Worm (Caenorhabditis elegans) whole organism, L4 larva: ENCODE results near the gene srh-17.
A peak's percentile ranks its signal among the peaks of the same experiment; 100 is the strongest.

Source experiments
- R02D3.7 ChIP-seq: fragments of 150-350 bp; sonication (generic microtip); optimal IDR thresholded peaks from 3 replicates; lab custom pipeline; 2014; ENCODE audit warnings: missing biosample characterization, missing genetic modification characterization
- Y105C5A.15 ChIP-seq: fragments of 200-800 bp; sonication (Bioruptor generic); IDR thresholded peaks from 2 replicates; pipeline ENCODE4 v1.3.6; 2022; ENCODE audit warnings: missing genetic modification characterization, missing compliant biosample characterization
- Y48G9A.11 ChIP-seq: fragments of 200-800 bp; sonication (Bioruptor generic); IDR thresholded peaks from 2 replicates; pipeline ENCODE4 v1.3.6; 2022; ENCODE audit warnings: missing genetic modification reagents, missing genetic modification characterization, missing compliant biosample characterization
- Y5F2A.4 ChIP-seq: fragments of 200-800 bp; sonication (Bioruptor generic); optimal IDR thresholded peaks from 2 replicates; lab custom pipeline; 2018; ENCODE audit warnings: mild to moderate bottlenecking, missing genetic modification characterization, missing compliant biosample characterization
- aha-1 ChIP-seq: fragments of 150-350 bp; peaks from one replicate; lab custom pipeline; 2014; ENCODE audit warnings: missing biosample characterization, missing genetic modification characterization
- attf-4 ChIP-seq: sonication (generic microtip); optimal IDR thresholded peaks from 3 replicates; lab custom pipeline; 2017; ENCODE audit warnings: missing biosample characterization, missing genetic modification characterization
- ceh-28 ChIP-seq: fragments of 150-350 bp; optimal IDR thresholded peaks from 2 replicates; lab custom pipeline; 2014; ENCODE audit warnings: missing biosample characterization, missing genetic modification reagents, missing genetic modification characterization
- ceh-32 ChIP-seq: sonication (generic microtip); optimal IDR thresholded peaks from 2 replicates; lab custom pipeline; 2016; ENCODE audit warnings: mild to moderate bottlenecking, missing genetic modification characterization, missing compliant biosample characterization; ENCODE audit not compliant: poor library complexity
- ceh-82 ChIP-seq: sonication (generic microtip); optimal IDR thresholded peaks from 2 replicates; lab custom pipeline; 2017; ENCODE audit warnings: missing biosample characterization, missing genetic modification characterization
- cey-2 ChIP-seq: sonication (generic microtip); optimal IDR thresholded peaks from 3 replicates; lab custom pipeline; 2017; ENCODE audit warnings: missing genetic modification characterization, mild to moderate bottlenecking, missing compliant biosample characterization, antibody characterized with exemption, borderline replicate concordance; ENCODE audit not compliant: insufficient read depth
- egl-27 ChIP-seq: sonication (generic microtip); optimal IDR thresholded peaks from 3 replicates; lab custom pipeline; 2017; ENCODE audit warnings: missing biosample characterization, missing genetic modification reagents, missing genetic modification characterization
- fos-1 ChIP-seq: fragments of 150-350 bp; optimal IDR thresholded peaks from 2 replicates; lab custom pipeline; 2014; ENCODE audit warnings: missing biosample characterization, missing genetic modification characterization
- gei-8 ChIP-seq: fragments of 200-800 bp; sonication (Bioruptor generic); optimal IDR thresholded peaks from 2 replicates; lab custom pipeline; 2018; ENCODE audit warnings: mild to moderate bottlenecking, missing genetic modification characterization, missing compliant biosample characterization
- hif-1 ChIP-seq, 2 experiments: sonication (generic microtip); optimal IDR thresholded peaks; 2 replicates each; lab custom pipeline; 2016 to 2017; ENCODE audit warnings: missing compliant biosample characterization in 2 of 2, missing genetic modification characterization in 2 of 2, missing genetic modification reagents in 2 of 2, missing genotype in 2 of 2, mild to moderate bottlenecking in 1 of 2
- hlh-30 ChIP-seq: sonication (generic microtip); optimal IDR thresholded peaks from 2 replicates; lab custom pipeline; 2017; ENCODE audit warnings: antibody characterized with exemption, mild to moderate bottlenecking, missing genetic modification characterization, missing compliant biosample characterization; ENCODE audit not compliant: insufficient read depth
- jun-1 ChIP-seq: fragments of 150-350 bp; optimal IDR thresholded peaks from 2 replicates; lab custom pipeline; 2014; ENCODE audit warnings: missing biosample characterization, missing genetic modification reagents, missing genetic modification characterization
- lin-1 ChIP-seq: fragments of 200-800 bp; sonication (Bioruptor generic); IDR thresholded peaks from 2 replicates; pipeline ENCODE4 v1.3.6; 2022; ENCODE audit warnings: missing genetic modification reagents, missing genetic modification characterization, missing compliant biosample characterization
- lin-29 ChIP-seq: fragments of 200-800 bp; sonication (Bioruptor generic); IDR thresholded peaks from 2 replicates; pipeline ENCODE4 v1.3.6; 2022; ENCODE audit warnings: missing genetic modification reagents, missing genetic modification characterization, missing compliant biosample characterization
- lsy-2 ChIP-seq, 2 experiments: fragments of 150-350 bp in 1 of 2; sonication (generic microtip) in 1 of 2; optimal IDR thresholded peaks; 2 replicates each; lab custom pipeline; 2014 to 2017; ENCODE audit warnings: missing biosample characterization in 2 of 2, missing genetic modification characterization in 2 of 2
- madf-5 ChIP-seq, 2 experiments: fragments of 200-800 bp; sonication (Bioruptor generic); IDR thresholded peaks; 2 replicates each; pipeline ENCODE4 v1.3.6; 2022; ENCODE audit warnings: missing compliant biosample characterization in 2 of 2, missing genetic modification characterization in 2 of 2
- mep-1 ChIP-seq: fragments of 150-350 bp; sonication (generic microtip); optimal IDR thresholded peaks from 3 replicates; lab custom pipeline; 2014; ENCODE audit warnings: missing biosample characterization, missing genetic modification characterization
- mxl-2 ChIP-seq: fragments of 200-800 bp; sonication (Bioruptor generic); conservative IDR thresholded peaks from 2 replicates; pipeline ENCODE4 v1.3.6; 2022; ENCODE audit warnings: missing genetic modification reagents, missing genetic modification characterization, missing compliant biosample characterization
- nhr-11 ChIP-seq: fragments of 150-350 bp; optimal IDR thresholded peaks from 2 replicates; lab custom pipeline; 2014; ENCODE audit warnings: missing biosample characterization, missing genetic modification characterization
- nhr-25 ChIP-seq: sonication (generic microtip); optimal IDR thresholded peaks from 2 replicates; lab custom pipeline; 2017; ENCODE audit warnings: missing genetic modification characterization, mild to moderate bottlenecking, missing compliant biosample characterization, antibody characterized with exemption, moderate library complexity, borderline replicate concordance; ENCODE audit not compliant: insufficient read depth
- nhr-48 ChIP-seq: sonication (generic microtip); optimal IDR thresholded peaks from 2 replicates; lab custom pipeline; 2016; ENCODE audit warnings: mild to moderate bottlenecking, missing genetic modification characterization, missing compliant biosample characterization
- nhr-76 ChIP-seq: fragments of 150-350 bp; optimal IDR thresholded peaks from 2 replicates; lab custom pipeline; 2014; ENCODE audit warnings: missing biosample characterization, missing genetic modification characterization
- nhr-77 ChIP-seq: fragments of 150-350 bp; optimal IDR thresholded peaks from 2 replicates; lab custom pipeline; 2014; ENCODE audit warnings: missing biosample characterization, missing genetic modification characterization
- pqm-1 ChIP-seq: sonication (generic microtip); optimal IDR thresholded peaks from 2 replicates; lab custom pipeline; 2017; ENCODE audit warnings: missing biosample characterization, missing genetic modification characterization
- saeg-2 ChIP-seq: fragments of 200-800 bp; sonication (Bioruptor generic); IDR thresholded peaks from 2 replicates; pipeline ENCODE4 v1.3.6; 2022; ENCODE audit warnings: missing genetic modification reagents, missing genetic modification characterization, missing compliant biosample characterization
- set-16 ChIP-seq: fragments of 200-800 bp; sonication (Bioruptor generic); IDR thresholded peaks from 2 replicates; pipeline ENCODE4 v1.3.6; 2022; ENCODE audit warnings: missing genetic modification reagents, missing genetic modification characterization, missing compliant biosample characterization
- spr-1 ChIP-seq: sonication (generic microtip); optimal IDR thresholded peaks from 2 replicates; lab custom pipeline; 2016; ENCODE audit warnings: mild to moderate bottlenecking, missing genetic modification characterization, missing compliant biosample characterization
- unc-62 ChIP-seq, 3 experiments: fragments of 150-350 bp in 1 of 3; sonication (generic microtip); optimal IDR thresholded peaks in 2 of 3; peaks in 1 of 3; 1 replicate in 1 of 3; 2 replicates in 2 of 3; lab custom pipeline; 2014 to 2017; ENCODE audit warnings: missing biosample characterization in 3 of 3, missing genetic modification characterization in 3 of 3, missing genetic modification reagents in 3 of 3, missing genotype in 1 of 3
- zag-1 ChIP-seq: fragments of 150-350 bp; optimal IDR thresholded peaks from 2 replicates; lab custom pipeline; 2014; ENCODE audit warnings: missing biosample characterization, missing genetic modification characterization
- zfp-2 ChIP-seq: sonication (generic microtip); optimal IDR thresholded peaks from 2 replicates; lab custom pipeline; 2016; ENCODE audit warnings: mild to moderate bottlenecking, missing genetic modification characterization, missing compliant biosample characterization
- zfp-3 ChIP-seq: fragments of 200-800 bp; sonication (Bioruptor generic); conservative IDR thresholded peaks from 2 replicates; pipeline ENCODE4 v1.3.6; 2022; ENCODE audit warnings: missing genetic modification reagents, missing genetic modification characterization, missing compliant biosample characterization

srh-17 gene

DNA sequence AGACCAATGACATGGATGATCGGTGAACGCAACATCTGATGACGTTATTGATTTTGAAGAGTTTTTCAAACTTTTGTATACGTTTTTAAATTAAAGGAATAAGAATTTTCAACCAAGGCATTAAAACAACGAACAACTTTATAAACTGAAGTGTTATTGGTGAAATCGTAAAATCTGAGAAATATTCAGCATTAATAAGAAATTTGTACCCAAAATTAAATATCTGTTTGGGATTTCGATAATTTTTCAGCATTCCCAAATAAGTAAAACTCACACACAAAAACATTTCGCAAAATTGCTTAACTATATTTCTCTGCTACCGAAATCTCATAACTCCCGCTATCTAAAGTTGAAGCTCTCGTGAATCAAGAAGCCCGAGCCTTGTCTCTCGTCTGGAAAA is 1.5 kb upstream of the srh-17 start:
- TF ChIP-seq unc-62 (GFP tag; optimal IDR thresholded peaks at IDR 0.05 in 1 of 2; lab: Kevin White, UChicago) (peak in 1 of 2 experiments; percentile 90), unc-62 (tag; optimal IDR thresholded peaks at IDR 0.05; lab: Kevin White, UChicago) (no peak), madf-5 (GFP tag; IDR thresholded peaks at IDR 0.05; lab: Robert Waterston, UW) (no peak)
- TF ChIP-seq, all 104 proteins: peak for 1

DNA sequence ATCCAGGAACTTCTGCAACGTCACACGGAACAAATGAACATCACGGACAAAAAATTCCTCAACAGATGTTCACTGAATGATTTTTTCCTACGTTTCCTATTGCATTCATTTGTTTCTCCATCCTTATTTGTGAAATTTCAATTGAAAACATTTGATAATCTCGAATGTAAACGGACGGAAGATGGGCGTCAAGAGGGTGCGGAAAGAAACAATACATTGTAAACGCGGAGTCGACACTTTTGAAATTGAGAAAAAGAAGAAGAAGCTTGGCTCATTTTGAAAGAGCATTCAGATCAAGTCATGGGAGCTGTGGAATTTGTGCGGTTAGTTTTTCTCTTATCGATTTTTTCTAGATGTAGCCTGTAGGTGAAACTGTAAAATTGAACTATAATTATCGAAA is 1.9 kb downstream of the srh-17 start, which contains the start of gene C47E8.9:
Gene C47E8.9 (plus strand): TSS at position 301 of the 400 bp plus-strand sequence.
- TF ChIP-seq mep-1 (tag; lab: Kevin White, UChicago) (no peak), ceh-32 (no peak), hif-1 (tag; optimal IDR thresholded peaks at IDR 0.05; lab: Kevin White, UChicago) (no peak), nhr-25 (no peak), zfp-3 (GFP tag; lab: Robert Waterston, UW) (no peak), madf-5 (GFP tag; IDR thresholded peaks at IDR 0.05; lab: Robert Waterston, UW) (no peak), nhr-11 (tag; lab: Kevin White, UChicago) (no peak), zag-1 (no peak), set-16 (GFP tag; lab: Robert Waterston, UW) (no peak), R02D3.7 (no peak), nhr-77 (tag; lab: Kevin White, UChicago) (no peak), Y5F2A.4 (GFP tag; lab: Kevin White, UChicago) (no peak), mxl-2 (GFP tag; lab: Robert Waterston, UW) (no peak), gei-8 (GFP tag; lab: Kevin White, UChicago) (no peak), saeg-2 (GFP tag; lab: Robert Waterston, UW) (no peak), zfp-2 (no peak), attf-4 (tag; lab: Kevin White, UChicago) (no peak)

DNA sequence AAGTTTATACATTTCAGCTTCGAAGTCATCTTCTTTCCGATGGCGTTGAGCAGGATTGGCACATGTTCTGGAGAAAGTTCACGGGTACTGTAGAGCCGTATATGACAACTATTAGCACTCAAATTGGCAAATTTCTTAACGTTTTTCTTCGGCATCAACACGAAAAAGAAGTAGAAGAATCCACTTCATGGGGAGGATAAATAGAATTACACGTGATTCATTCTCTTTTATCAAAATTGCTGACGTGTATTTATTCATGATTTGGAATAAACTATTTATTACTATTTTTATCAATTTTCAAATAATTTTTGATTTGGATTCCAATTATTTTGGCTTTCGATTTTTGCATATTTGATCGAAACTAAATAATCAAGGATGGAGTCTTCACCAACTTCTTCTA is 4.6 kb downstream of the srh-17 start, which contains the start of gene C47E8.1:
Gene C47E8.1 (plus strand): TSS at position 301 of the 400 bp plus-strand sequence.
- no peak for TF ChIP-seq cey-2 (tag; lab: Kevin White, UChicago)
- no peak for TF ChIP-seq R02D3.7
- TF ChIP-seq, all 104 proteins: peak for 0

DNA sequence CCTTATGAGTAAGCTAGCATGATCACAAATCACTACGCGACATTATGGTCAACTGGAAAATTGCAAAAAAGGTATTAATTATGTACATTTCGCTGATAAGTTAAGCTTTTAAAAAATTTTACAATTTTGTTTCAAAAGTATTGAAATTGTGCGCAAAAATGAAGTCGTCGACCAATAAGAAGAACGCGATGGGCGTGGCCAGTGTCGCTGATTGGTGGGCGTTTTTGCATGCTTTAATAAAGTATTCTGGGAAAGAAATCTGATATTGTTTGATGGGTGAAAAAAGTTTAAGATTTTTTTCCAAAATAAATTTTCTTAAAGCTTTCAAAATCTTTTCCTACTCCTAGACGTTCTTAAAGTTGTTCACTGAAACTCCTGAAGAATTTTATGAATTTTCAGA is 17.2 kb downstream of the srh-17 start:
- no peak for TF ChIP-seq lin-1 (GFP tag; lab: Robert Waterston, UW)
- TF ChIP-seq lin-29 (GFP tag; lab: Robert Waterston, UW): no peak
- TF ChIP-seq aha-1 (tag; lab: Kevin White, UChicago): no peak

DNA sequence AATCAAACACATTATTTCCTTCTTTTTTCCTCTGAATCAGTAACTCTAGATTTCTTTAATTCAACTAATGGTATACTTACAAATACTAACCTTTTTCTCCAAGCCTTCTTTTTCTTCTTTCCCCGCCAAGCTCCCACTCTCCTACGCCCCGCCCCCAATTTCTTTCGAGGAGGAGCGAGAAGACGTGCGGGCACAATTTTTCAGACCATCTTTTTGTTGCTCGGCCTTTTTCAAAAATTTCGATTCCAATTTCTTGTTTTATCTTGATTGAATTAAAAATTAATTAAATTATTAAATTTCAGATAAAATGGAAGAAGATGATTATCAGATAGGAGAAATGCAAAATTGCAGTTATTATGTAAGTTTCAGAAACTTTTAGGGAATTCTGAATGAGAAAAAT is 18.9 kb downstream of the srh-17 start, which contains the start of gene C47E8.3:
Gene C47E8.3 (plus strand): TSS at position 301 of the 400 bp plus-strand sequence.
- TF ChIP-seq fos-1 (no peak), aha-1 (tag; lab: Kevin White, UChicago) (peak; percentile 22)

DNA sequence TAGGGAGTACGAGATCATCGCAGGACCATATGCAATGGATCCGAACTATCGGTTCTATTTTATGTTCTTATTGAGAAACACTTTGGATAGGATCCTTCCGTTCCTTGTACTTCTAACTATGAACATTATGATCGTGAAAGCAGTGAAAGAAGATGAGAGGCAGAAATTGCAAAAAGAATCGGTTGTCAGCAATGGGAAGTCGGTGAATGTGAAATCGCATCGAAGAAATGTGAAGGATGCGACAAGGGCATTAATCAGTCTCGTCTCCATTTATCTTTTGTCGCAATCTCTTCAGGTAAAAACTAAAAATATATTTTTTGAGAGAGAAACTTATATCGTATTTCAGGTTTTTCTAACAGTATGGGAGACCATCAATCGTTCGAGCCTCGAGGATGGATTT is 21.8 kb downstream of the srh-17 start:
- peak; percentile 15 for TF ChIP-seq aha-1 (tag; lab: Kevin White, UChicago)
- TF ChIP-seq nhr-25: peak; percentile 8
- peak in 1 of 2 experiments; percentile 5 for TF ChIP-seq lsy-2 (tag; optimal IDR thresholded peaks at IDR 0.05; lab: Kevin White, UChicago)
- TF ChIP-seq unc-62 (GFP tag; optimal IDR thresholded peaks at IDR 0.05 in 1 of 2; lab: Kevin White, UChicago): peak in 1 of 2 experiments; percentile 55
- TF ChIP-seq unc-62 (tag; optimal IDR thresholded peaks at IDR 0.05; lab: Kevin White, UChicago): no peak
- TF ChIP-seq gei-8 (GFP tag; lab: Kevin White, UChicago): no peak

DNA sequence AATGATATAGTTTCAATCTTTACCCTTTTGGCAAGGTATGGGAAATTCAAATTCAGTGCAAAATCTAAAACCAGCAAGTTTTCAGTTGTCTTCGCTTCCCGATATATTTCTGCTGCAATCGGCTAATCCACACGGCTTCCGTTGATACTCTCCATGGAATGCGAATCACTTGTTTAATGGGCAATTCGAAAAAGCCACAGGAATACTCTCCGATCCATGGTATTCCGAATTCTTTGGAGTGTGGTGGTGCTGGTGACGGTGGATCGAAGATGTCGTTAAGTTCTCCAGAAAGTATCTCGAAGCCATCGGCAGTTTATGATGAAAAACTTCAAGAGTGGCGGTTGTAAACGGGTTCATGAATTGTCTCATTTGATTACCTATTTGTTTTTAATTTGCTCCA is 22.2 kb downstream of the srh-17 start:
- TF ChIP-seq fos-1: no peak
- no peak for TF ChIP-seq nhr-48 (tag; lab: Kevin White, UChicago)
- TF ChIP-seq ceh-82 (tag; lab: Kevin White, UChicago): no peak
- no peak for TF ChIP-seq jun-1 (tag; lab: Kevin White, UChicago)
- TF ChIP-seq Y105C5A.15 (GFP tag; lab: Robert Waterston, UW): 0 out of 2 replicates have a peak, but pooled peaks have one; percentile 13
- TF ChIP-seq Y48G9A.11 (GFP tag; lab: Robert Waterston, UW): 0 out of 2 replicates have a peak, but pooled peaks have one; percentile 29
- TF ChIP-seq lin-1 (GFP tag; lab: Robert Waterston, UW): no peak
- no peak for TF ChIP-seq ceh-28 (tag; lab: Kevin White, UChicago)
- TF ChIP-seq pqm-1 (tag; lab: Kevin White, UChicago): no peak
- no peak for TF ChIP-seq nhr-76 (tag; lab: Kevin White, UChicago)
- no peak for TF ChIP-seq zfp-2
- TF ChIP-seq spr-1: no peak
- no peak for TF ChIP-seq egl-27 (tag; lab: Kevin White, UChicago)
- TF ChIP-seq hlh-30 (tag; lab: Kevin White, UChicago): no peak
